Fruit fly (Drosophila melanogaster) whole organism, prepupa: Measurements from ENCODE around the gene dlt.

ENCODE experiments used
- CG11294 ChIP-seq: fragments of 200-800 bp; sonication (Bioruptor generic); IDR thresholded peaks from 2 replicates; pipeline ENCODE4 v1.3.6; 2022; ENCODE audit warnings: missing biosample characterization, missing genetic modification characterization
- CG11762 ChIP-seq: fragments of 200-800 bp; sonication (Bioruptor generic); optimal IDR thresholded peaks from 3 replicates; lab custom pipeline; 2016; ENCODE audit warnings: missing biosample characterization, missing genetic modification characterization; ENCODE audit not compliant: insufficient read depth
- CG15336 ChIP-seq: fragments of 200-800 bp; sonication (Bioruptor generic); IDR thresholded peaks from 2 replicates; pipeline ENCODE4 v1.3.6; 2022; ENCODE audit warnings: missing biosample characterization, missing genetic modification characterization
- CG1621 ChIP-seq: fragments of 200-800 bp; sonication (Bioruptor generic); optimal IDR thresholded peaks from 3 replicates; lab custom pipeline; 2018; ENCODE audit warnings: missing biosample characterization, mild to moderate bottlenecking, missing genetic modification characterization
- CG16779 ChIP-seq: fragments of 200-800 bp; sonication (Bioruptor generic); optimal IDR thresholded peaks from 3 replicates; lab custom pipeline; 2017; ENCODE audit warnings: missing biosample characterization, mild to moderate bottlenecking, missing genetic modification characterization
- CG31627 ChIP-seq: fragments of 200-800 bp; sonication (Bioruptor generic); optimal IDR thresholded peaks from 3 replicates; lab custom pipeline; 2016; ENCODE audit warnings: missing biosample characterization, missing genetic modification characterization
- CG32006 ChIP-seq: fragments of 200-800 bp; sonication (Bioruptor generic); optimal IDR thresholded peaks from 3 replicates; lab custom pipeline; 2017; ENCODE audit warnings: missing biosample characterization, mild to moderate bottlenecking, missing genetic modification characterization
- CG3919 ChIP-seq: fragments of 200-800 bp; sonication (Bioruptor generic); optimal IDR thresholded peaks from 3 replicates; lab custom pipeline; 2016; ENCODE audit warnings: missing biosample characterization, missing genetic modification characterization
- CG4318 ChIP-seq: fragments of 200-800 bp; sonication (Bioruptor generic); optimal IDR thresholded peaks from 3 replicates; lab custom pipeline; 2017; ENCODE audit warnings: missing biosample characterization, mild to moderate bottlenecking, missing genetic modification characterization
- CG6163 ChIP-seq: fragments of 200-800 bp; sonication (Bioruptor generic); IDR thresholded peaks from 3 replicates; pipeline ENCODE4 v1.3.6; 2022; ENCODE audit warnings: missing biosample characterization, missing genetic modification characterization
- CG6276 ChIP-seq: fragments of 200-800 bp; sonication (Bioruptor generic); optimal IDR thresholded peaks from 2 replicates; lab custom pipeline; 2017; ENCODE audit warnings: missing biosample characterization, mild to moderate bottlenecking, missing genetic modification characterization
- CG6808 ChIP-seq: fragments of 200-800 bp; sonication (Bioruptor generic); optimal IDR thresholded peaks from 3 replicates; lab custom pipeline; 2017; ENCODE audit warnings: missing biosample characterization, missing genetic modification characterization, mild to moderate bottlenecking, moderate library complexity, missing genetic modification reagents
- CG6854 ChIP-seq: fragments of 200-800 bp; sonication (Bioruptor generic); optimal IDR thresholded peaks from 2 replicates; lab custom pipeline; 2017; ENCODE audit warnings: missing biosample characterization, mild to moderate bottlenecking, missing genetic modification characterization
- CG7368 ChIP-seq: fragments of 200-800 bp; sonication (Bioruptor generic); optimal IDR thresholded peaks from 3 replicates; lab custom pipeline; 2016; ENCODE audit warnings: missing biosample characterization, missing genetic modification characterization
- CG8119 ChIP-seq: fragments of 200-800 bp; sonication (Bioruptor generic); IDR thresholded peaks from 3 replicates; pipeline ENCODE4 v1.3.6; 2022; ENCODE audit warnings: missing biosample characterization, missing genetic modification characterization
- CG8319 ChIP-seq: fragments of 200-800 bp; sonication (Bioruptor generic); optimal IDR thresholded peaks from 3 replicates; lab custom pipeline; 2016; ENCODE audit warnings: missing biosample characterization, missing genetic modification characterization
- CG8632 ChIP-seq: fragments of 200-800 bp; sonication (Bioruptor generic); optimal IDR thresholded peaks from 3 replicates; lab custom pipeline; 2016; ENCODE audit warnings: missing biosample characterization, missing genetic modification characterization
- Eip75B ChIP-seq: fragments of 200-800 bp; sonication (Bioruptor generic); optimal IDR thresholded peaks from 3 replicates; lab custom pipeline; 2016; ENCODE audit warnings: missing biosample characterization, missing genetic modification characterization
- Eip78C ChIP-seq: fragments of 200-800 bp; sonication (Bioruptor generic); peaks from one replicate; lab custom pipeline; 2016; ENCODE audit warnings: missing biosample characterization, missing genetic modification characterization
- Eip93F ChIP-seq: fragments of 200-800 bp; sonication (Bioruptor generic); optimal IDR thresholded peaks from 2 replicates; lab custom pipeline; 2016; ENCODE audit warnings: missing biosample characterization, mild to moderate bottlenecking, missing genetic modification characterization
- Ets96B ChIP-seq: fragments of 200-800 bp; optimal IDR thresholded peaks from 2 replicates; lab custom pipeline; 2019; ENCODE audit warnings: missing biosample characterization, mild to moderate bottlenecking, missing genetic modification characterization, moderate library complexity
- Gug ChIP-seq: fragments of 200-800 bp; sonication (Bioruptor generic); IDR thresholded peaks from 2 replicates; pipeline ENCODE4 v1.3.6; 2022; ENCODE audit warnings: missing biosample characterization, missing genetic modification characterization
- Hr38 ChIP-seq: sonication (Bioruptor generic); optimal IDR thresholded peaks from 2 replicates; lab custom pipeline; 2016; ENCODE audit warnings: missing biosample characterization, missing genetic modification characterization
- Hr4 ChIP-seq: fragments of 200-800 bp; sonication (Bioruptor generic); optimal IDR thresholded peaks from 3 replicates; lab custom pipeline; 2016; ENCODE audit warnings: missing biosample characterization, missing genetic modification characterization
- Lpt ChIP-seq: fragments of 200-800 bp; sonication (Bioruptor generic); optimal IDR thresholded peaks from 3 replicates; lab custom pipeline; 2016; ENCODE audit warnings: missing biosample characterization, missing genetic modification characterization
- Met ChIP-seq: fragments of 200-800 bp; sonication (Bioruptor generic); optimal IDR thresholded peaks from 3 replicates; lab custom pipeline; 2016; ENCODE audit warnings: missing biosample characterization, missing genetic modification characterization
- OdsH ChIP-seq: fragments of 200-800 bp; sonication (Bioruptor generic); optimal IDR thresholded peaks from 3 replicates; lab custom pipeline; 2016; ENCODE audit warnings: missing biosample characterization, missing genetic modification characterization
- Smox ChIP-seq: fragments of 200-800 bp; sonication (Bioruptor generic); optimal IDR thresholded peaks from 3 replicates; lab custom pipeline; 2016; ENCODE audit warnings: missing biosample characterization, missing genetic modification characterization
- Sox102F ChIP-seq: fragments of 200-800 bp; sonication (Bioruptor generic); optimal IDR thresholded peaks from 2 replicates; lab custom pipeline; 2016; ENCODE audit warnings: missing biosample characterization, mild to moderate bottlenecking, missing genetic modification characterization
- Sox14 ChIP-seq: fragments of 200-800 bp; sonication (Bioruptor generic); optimal IDR thresholded peaks from 3 replicates; lab custom pipeline; 2016; ENCODE audit warnings: missing biosample characterization, missing genetic modification characterization
- Sox15 ChIP-seq: fragments of 200-800 bp; sonication (Bioruptor generic); optimal IDR thresholded peaks from 3 replicates; lab custom pipeline; 2016; ENCODE audit warnings: missing biosample characterization, missing genetic modification characterization
- achi ChIP-seq: fragments of 200-800 bp; sonication (Bioruptor generic); optimal IDR thresholded peaks from 3 replicates; lab custom pipeline; 2016; ENCODE audit warnings: missing biosample characterization, missing genetic modification characterization
- acj6 ChIP-seq: fragments of 200-800 bp; sonication (Bioruptor generic); optimal IDR thresholded peaks from 3 replicates; lab custom pipeline; 2016; ENCODE audit warnings: missing biosample characterization, missing genetic modification characterization
- dac ChIP-seq: fragments of 200-800 bp; sonication (Bioruptor generic); optimal IDR thresholded peaks from 2 replicates; lab custom pipeline; 2017; ENCODE audit warnings: missing biosample characterization, mild to moderate bottlenecking, missing genetic modification characterization
- dsx ChIP-seq: fragments of 200-800 bp; optimal IDR thresholded peaks from 3 replicates; lab custom pipeline; 2019; ENCODE audit warnings: missing biosample characterization, mild to moderate bottlenecking, missing genetic modification characterization, moderate library complexity; ENCODE audit not compliant: poor library complexity, severe bottlenecking
- eg ChIP-seq: fragments of 200-800 bp; sonication (Bioruptor generic); IDR thresholded peaks from 3 replicates; pipeline ENCODE4 v1.3.6; 2022; ENCODE audit warnings: missing biosample characterization, missing genetic modification characterization
- esn ChIP-seq: fragments of 200-800 bp; sonication (Bioruptor generic); optimal IDR thresholded peaks from 2 replicates; lab custom pipeline; 2016; ENCODE audit warnings: missing biosample characterization, mild to moderate bottlenecking, missing genetic modification characterization, moderate library complexity
- fd85E ChIP-seq: fragments of 200-800 bp; sonication (Bioruptor generic); optimal IDR thresholded peaks from 3 replicates; lab custom pipeline; 2016; ENCODE audit warnings: missing biosample characterization, missing genetic modification characterization
- net ChIP-seq: fragments of 200-800 bp; sonication (Bioruptor generic); optimal IDR thresholded peaks from 3 replicates; lab custom pipeline; 2016; ENCODE audit warnings: missing biosample characterization, missing genetic modification characterization
- pdm3 ChIP-seq: fragments of 200-800 bp; sonication (Bioruptor generic); optimal IDR thresholded peaks from 3 replicates; lab custom pipeline; 2016; ENCODE audit warnings: missing biosample characterization, missing genetic modification characterization
- salr ChIP-seq, 2 experiments: fragments of 200-800 bp; sonication (Bioruptor generic); optimal IDR thresholded peaks; 3 replicates each; lab custom pipeline; 2016 to 2018; ENCODE audit warnings: missing biosample characterization in 2 of 2, missing genetic modification characterization in 2 of 2, mild to moderate bottlenecking in 1 of 2
- spab ChIP-seq: fragments of 200-800 bp; sonication (Bioruptor generic); optimal IDR thresholded peaks from 2 replicates; lab custom pipeline; 2017; ENCODE audit warnings: missing biosample characterization, mild to moderate bottlenecking, missing genetic modification characterization, missing genetic modification reagents
- ss ChIP-seq, 2 experiments: fragments of 200-800 bp; sonication (Bioruptor generic); optimal IDR thresholded peaks; 2 replicates in 1 of 2; 3 replicates in 1 of 2; lab custom pipeline; 2017 to 2018; ENCODE audit warnings: mild to moderate bottlenecking in 2 of 2, missing biosample characterization in 2 of 2, missing genetic modification characterization in 2 of 2, moderate library complexity in 1 of 2
- svp ChIP-seq: fragments of 200-800 bp; sonication (Bioruptor generic); peaks from one replicate; lab custom pipeline; 2016; ENCODE audit warnings: missing biosample characterization, missing genetic modification characterization
- topi ChIP-seq: fragments of 200-800 bp; sonication (Bioruptor generic); optimal IDR thresholded peaks from 3 replicates; lab custom pipeline; 2016; ENCODE audit warnings: missing biosample characterization, missing genetic modification characterization

The dlt gene

DNA sequence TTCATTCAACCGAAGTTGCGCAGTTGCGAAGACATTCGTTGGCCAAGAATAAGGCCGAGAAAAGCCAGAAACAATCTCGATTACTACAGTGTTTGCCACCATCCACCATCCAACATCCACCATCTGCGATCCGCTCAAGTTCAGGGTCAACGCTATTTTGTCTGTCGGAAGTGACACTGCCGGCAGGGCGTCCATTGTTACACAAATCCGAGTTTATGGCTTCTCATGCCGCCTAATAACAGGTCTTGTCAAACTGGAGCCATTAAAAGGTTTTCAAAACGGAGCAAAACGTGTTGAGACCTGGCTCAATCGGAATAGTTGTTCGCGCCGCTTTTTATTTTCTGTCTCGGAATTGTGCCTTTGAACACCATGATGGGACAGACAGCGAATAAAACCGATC, 23.7 kb upstream of the dlt start:
- TF ChIP-seq svp (peak; percentile 11), Sox15 (no peak), OdsH (GFP tag; lab: Kevin White, UChicago) (no peak), Lpt (GFP tag; lab: Kevin White, UChicago) (no peak), CG6854 (GFP tag; lab: Kevin White, UChicago) (no peak), Eip93F (no peak), CG7368 (GFP tag; lab: Kevin White, UChicago) (no peak), Gug (GFP tag; lab: Robert Waterston, UW) (no peak), CG6808 (GFP tag; lab: Kevin White, UChicago) (no peak), net (GFP tag; lab: Kevin White, UChicago) (no peak), salr (GFP tag; optimal IDR thresholded peaks at IDR 0.05; lab: Kevin White, UChicago) (no peak), achi (GFP tag; lab: Kevin White, UChicago) (no peak), pdm3 (GFP tag; lab: Kevin White, UChicago) (no peak), ss (GFP tag; optimal IDR thresholded peaks at IDR 0.05; lab: Kevin White, UChicago) (no peak), CG3919 (GFP tag; lab: Kevin White, UChicago) (no peak), CG8119 (GFP tag; lab: Robert Waterston, UW) (no peak), eg (GFP tag; lab: Robert Waterston, UW) (no peak), CG16779 (tag; lab: Kevin White, UChicago) (no peak), acj6 (no peak), dsx (GFP tag; lab: Kevin White, UChicago) (peak; percentile 59), Eip75B (no peak), CG1621 (tag; lab: Kevin White, UChicago) (peak; percentile 1), Smox (no peak)

DNA sequence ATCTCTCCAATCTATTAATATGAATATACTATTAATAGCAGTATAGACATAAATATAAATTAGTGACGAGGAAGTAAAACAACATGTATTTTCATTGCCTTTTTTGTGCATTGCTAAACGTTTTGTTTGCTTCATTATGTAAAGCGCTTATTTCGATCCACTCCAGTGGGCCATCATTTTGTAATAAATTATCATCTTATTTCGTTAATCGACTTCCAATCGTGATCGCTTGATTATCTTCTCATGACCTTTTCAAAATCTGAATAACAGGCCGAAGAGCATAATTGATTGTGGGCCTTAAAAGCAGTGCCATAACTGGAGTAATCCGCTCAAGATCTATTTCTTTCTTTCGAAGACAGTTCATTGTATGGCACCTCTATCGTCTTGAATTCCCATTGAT, 22.3 kb upstream of the dlt start:
- no peak for TF ChIP-seq Gug (GFP tag; lab: Robert Waterston, UW)
- TF ChIP-seq CG6163 = no peak
- TF ChIP-seq CG16779 (tag; lab: Kevin White, UChicago) = no peak
- no peak for TF ChIP-seq Hr38
- TF ChIP-seq CG8632 (GFP tag; lab: Kevin White, UChicago) = no peak
- no peak for TF ChIP-seq esn (GFP tag; lab: Kevin White, UChicago)
- no peak for TF ChIP-seq CG8319 (GFP tag; lab: Kevin White, UChicago)

DNA sequence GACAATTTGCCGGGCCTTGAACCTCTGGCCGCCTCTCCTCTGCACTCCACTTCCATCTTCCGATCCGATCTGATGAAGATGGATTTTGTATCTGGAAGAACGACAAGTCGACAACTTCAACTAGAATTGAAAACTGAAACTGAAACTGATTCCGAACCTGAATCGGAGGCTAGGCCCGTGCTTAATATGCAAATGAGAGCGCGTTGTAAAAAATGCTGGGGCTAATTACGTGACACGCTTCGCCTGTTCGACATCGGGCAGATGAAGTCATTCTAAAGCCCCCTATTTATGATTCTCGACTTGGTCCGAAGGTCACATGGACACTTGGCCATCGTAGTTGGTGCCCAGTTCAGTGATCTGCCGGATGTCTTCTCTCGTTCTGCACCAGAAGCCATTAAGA, 21.5 kb upstream of the dlt start:
- TF ChIP-seq eg (GFP tag; lab: Robert Waterston, UW) (no peak), svp (no peak), CG8319 (GFP tag; lab: Kevin White, UChicago) (no peak), CG11294 (GFP tag; lab: Robert Waterston, UW) (no peak), Smox (no peak), Sox102F (GFP tag; lab: Kevin White, UChicago) (no peak), pdm3 (GFP tag; lab: Kevin White, UChicago) (no peak), Ets96B (tag; lab: Kevin White, UChicago) (no peak), Met (no peak), Hr4 (GFP tag; lab: Kevin White, UChicago) (no peak)
- TF ChIP-seq, all 60 proteins: peak for 0

DNA sequence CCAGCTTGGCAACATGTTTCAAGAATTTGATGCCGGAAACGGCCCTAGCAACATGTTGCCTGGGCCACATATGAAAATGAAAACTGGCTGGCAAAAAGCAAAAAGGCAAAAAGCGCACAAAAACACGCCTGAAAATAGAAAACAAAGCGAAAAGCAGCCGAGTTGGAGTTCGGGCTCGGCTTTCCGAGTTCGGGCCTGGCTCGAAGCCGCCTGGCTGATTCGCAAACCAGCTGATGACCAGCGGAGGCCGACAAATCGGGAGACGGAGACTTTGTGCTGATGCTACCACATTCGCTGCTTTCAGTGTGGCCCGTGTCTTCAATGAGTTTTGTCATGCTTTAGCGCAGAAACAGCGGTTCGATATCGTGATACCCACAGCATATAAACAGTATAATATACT, 15.2 kb upstream of the dlt start, which contains the start of gene GV1:
GV1 (plus strand) TSS at position 301 of the 400 bp plus-strand sequence.
- TF ChIP-seq CG6808 (GFP tag; lab: Kevin White, UChicago) (peak; percentile 95), eg (GFP tag; lab: Robert Waterston, UW) (peak; percentile 89), CG31627 (GFP tag; lab: Kevin White, UChicago) (no peak), net (GFP tag; lab: Kevin White, UChicago) (peak; percentile 76), spab (GFP tag; lab: Kevin White, UChicago) (peak; percentile 87), CG6276 (GFP tag; lab: Kevin White, UChicago) (peak; percentile 88), Sox14 (GFP tag; lab: Kevin White, UChicago) (peak; percentile 0), fd85E (GFP tag; lab: Kevin White, UChicago) (no peak), Hr4 (GFP tag; lab: Kevin White, UChicago) (peak; percentile 18), CG32006 (GFP tag; lab: Kevin White, UChicago) (peak; percentile 47), dac (GFP tag; lab: Kevin White, UChicago) (no peak), Sox15 (no peak), acj6 (no peak), CG15336 (GFP tag; lab: Robert Waterston, UW) (peak; percentile 82), Eip78C (GFP tag; lab: Kevin White, UChicago) (peak; percentile 75), CG8632 (GFP tag; lab: Kevin White, UChicago) (peak; percentile 28), ss (GFP tag; optimal IDR thresholded peaks at IDR 0.05; lab: Kevin White, UChicago) (peak; percentile 96 to 97), CG11762 (no peak), Met (peak; percentile 43), achi (GFP tag; lab: Kevin White, UChicago) (no peak), CG8119 (GFP tag; lab: Robert Waterston, UW) (peak; percentile 86), topi (GFP tag; lab: Kevin White, UChicago) (no peak), CG4318 (GFP tag; lab: Kevin White, UChicago) (no peak), CG6854 (GFP tag; lab: Kevin White, UChicago) (peak; percentile 81), pdm3 (GFP tag; lab: Kevin White, UChicago) (no peak)
